Worm (Caenorhabditis elegans) whole organism, late embryonic: ENCODE measurements around the gene D2024.4.

ENCODE experiments used
- Y22D7AL.16 ChIP-seq: sonication (generic microtip); optimal IDR thresholded peaks from 2 replicates; lab custom pipeline; 2016; ENCODE audit warnings: missing genetic modification characterization, missing compliant biosample characterization
- ceh-22 ChIP-seq: sonication (generic microtip); optimal IDR thresholded peaks from 2 replicates; lab custom pipeline; 2017; ENCODE audit warnings: missing biosample characterization, missing genetic modification characterization
- lim-6 ChIP-seq: sonication (generic microtip); optimal IDR thresholded peaks from 2 replicates; lab custom pipeline; 2016; ENCODE audit warnings: missing genetic modification characterization, missing compliant biosample characterization
- lin-11 ChIP-seq: fragments of 200-800 bp; sonication (Bioruptor generic); optimal IDR thresholded peaks from 2 replicates; lab custom pipeline; 2018; ENCODE audit warnings: mild to moderate bottlenecking, missing genetic modification characterization, missing compliant biosample characterization
- nhr-11 ChIP-seq: fragments of 150-350 bp; optimal IDR thresholded peaks from 2 replicates; lab custom pipeline; 2014; ENCODE audit warnings: missing biosample characterization, missing genetic modification characterization
- nhr-232 ChIP-seq: sonication (generic microtip); optimal IDR thresholded peaks from 2 replicates; lab custom pipeline; 2016; ENCODE audit warnings: missing genetic modification characterization, missing compliant biosample characterization
- pqm-1 ChIP-seq: sonication (generic microtip); optimal IDR thresholded peaks from 2 replicates; lab custom pipeline; 2016; ENCODE audit warnings: missing genetic modification characterization, missing compliant biosample characterization
- unc-86 ChIP-seq: sonication (generic microtip); optimal IDR thresholded peaks from 2 replicates; lab custom pipeline; 2016; ENCODE audit warnings: missing genetic modification characterization, missing compliant biosample characterization

DNA sequence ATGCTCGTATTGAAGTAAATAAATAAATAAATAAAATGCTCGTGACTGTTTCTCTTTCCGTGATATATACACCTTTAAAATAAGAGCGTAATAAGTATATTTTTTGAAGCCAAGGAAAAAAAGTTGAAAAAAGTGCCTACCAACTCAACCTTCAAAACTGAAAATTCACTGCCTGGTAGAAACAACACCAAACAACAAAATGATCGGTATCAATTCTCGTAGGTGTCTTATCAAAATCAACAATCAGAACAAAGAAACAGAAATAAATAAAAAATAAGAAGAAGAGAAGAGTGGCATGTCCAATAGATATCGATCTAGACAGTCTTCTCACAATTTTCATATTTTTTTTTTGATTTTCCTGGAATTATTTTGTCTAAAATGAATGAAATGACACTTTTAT is 12.9 kb downstream of the D2024.4 start, which contains the start of gene afmd-1:
- TF ChIP-seq pqm-1 (tag; lab: Kevin White, UChicago) (no peak), lim-6 (no peak), Y22D7AL.16 (tag; lab: Kevin White, UChicago) (no peak), ceh-22 (tag; lab: Kevin White, UChicago) (no peak), unc-86 (tag; lab: Kevin White, UChicago) (no peak), nhr-232 (tag; lab: Kevin White, UChicago) (no peak), nhr-11 (tag; lab: Kevin White, UChicago) (no peak), lin-11 (tag; lab: Kevin White, UChicago) (no peak)
